Worm (Caenorhabditis elegans): ENCODE measurements around the gene T19H12.12.

Gene T19H12.12

DNA sequence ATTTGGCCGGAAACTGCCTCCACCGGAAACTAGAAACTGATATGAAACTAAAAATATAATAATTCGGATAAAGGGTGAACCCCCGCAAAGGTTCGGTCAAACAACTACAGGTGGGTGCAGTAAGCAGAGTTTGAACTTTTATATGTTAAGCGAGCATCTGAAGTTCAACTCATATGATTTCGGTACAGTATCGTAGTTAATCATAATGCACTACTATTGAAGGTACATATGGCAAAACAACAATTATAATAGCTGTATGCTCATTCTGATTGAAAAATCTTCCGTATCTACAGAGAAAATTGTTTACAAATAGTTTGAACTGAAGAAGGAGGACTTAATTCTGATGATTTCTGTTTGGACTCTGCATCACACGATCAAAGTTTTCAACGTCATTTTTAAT, 48.7 kb downstream of the T19H12.12 start:
- no peak for TF ChIP-seq lsy-2 (tag; optimal IDR thresholded peaks at IDR 0.05)
- no peak for TF ChIP-seq ceh-82 (tag; optimal IDR thresholded peaks at IDR 0.05)
- TF ChIP-seq nhr-237 (tag; optimal IDR thresholded peaks at IDR 0.05), result no peak
- no peak for TF ChIP-seq R02D3.7 (tag; optimal IDR thresholded peaks at IDR 0.05)
- TF ChIP-seq snpc-4 (tag; optimal IDR thresholded peaks at IDR 0.05), result no peak
- TF ChIP-seq sma-3 (GFP tag; optimal IDR thresholded peaks at IDR 0.05), result no peak
- TF ChIP-seq sem-4 (tag; optimal IDR thresholded peaks at IDR 0.05), result no peak
- no peak for TF ChIP-seq aly-2 (tag; optimal IDR thresholded peaks at IDR 0.05)
- no peak for TF ChIP-seq nhr-129 (tag; optimal IDR thresholded peaks at IDR 0.05)
- no peak for TF ChIP-seq unc-62 (GFP tag; optimal IDR thresholded peaks at IDR 0.05)
- TF ChIP-seq crh-2 (tag; optimal IDR thresholded peaks at IDR 0.05), result no peak

DNA sequence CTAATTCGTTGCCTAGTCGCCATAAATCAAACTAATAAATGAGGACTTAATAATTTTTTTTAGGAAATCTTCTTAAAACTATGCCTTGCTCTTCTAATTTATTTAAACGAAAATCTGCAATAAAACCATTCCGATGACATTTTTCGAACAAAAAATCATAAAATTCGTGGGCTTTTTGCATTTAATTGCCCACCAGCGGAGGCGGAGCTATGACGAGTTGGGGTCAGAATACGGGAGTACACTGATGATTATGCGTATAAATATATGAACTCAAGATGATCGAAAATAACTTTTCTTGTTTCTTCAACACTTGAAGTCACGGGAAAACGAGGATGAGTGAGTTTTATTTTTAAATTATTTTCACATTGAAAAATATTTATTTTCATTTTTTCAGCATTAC, 49.8 kb downstream of the T19H12.12 start, which contains the start of gene catp-2:
TSS of gene catp-2 (plus strand) at position 301 of the 400 bp plus-strand sequence.
- TF ChIP-seq gmeb-1 (tag; optimal IDR thresholded peaks at IDR 0.05) (no peak), egl-27 (tag; optimal IDR thresholded peaks at IDR 0.05) (no peak), ama-1 (optimal IDR thresholded peaks at IDR 0.05) (no peak), nhr-25 (tag; optimal IDR thresholded peaks at IDR 0.05) (no peak), sma-3 (GFP tag; optimal IDR thresholded peaks at IDR 0.05) (no peak), mdl-1 (tag; optimal IDR thresholded peaks at IDR 0.05) (no peak), lin-13 (GFP tag; optimal IDR thresholded peaks at IDR 0.05) (no peak), dmd-4 (tag; optimal IDR thresholded peaks at IDR 0.05) (no peak), aly-2 (tag; optimal IDR thresholded peaks at IDR 0.05) (no peak), ztf-4 (tag; optimal IDR thresholded peaks at IDR 0.05) (no peak), elt-1 (tag; optimal IDR thresholded peaks at IDR 0.05) (no peak), lin-11 (tag; optimal IDR thresholded peaks at IDR 0.05) (no peak), Y55F3AM.14 (GFP tag; optimal IDR thresholded peaks at IDR 0.05) (no peak), ceh-16 (tag; optimal IDR thresholded peaks at IDR 0.05) (no peak), ztf-11 (tag; optimal IDR thresholded peaks at IDR 0.05) (no peak), sem-4 (tag; optimal IDR thresholded peaks at IDR 0.05) (no peak), unc-55 (GFP tag; optimal IDR thresholded peaks at IDR 0.05) (no peak), unc-62 (GFP tag; optimal IDR thresholded peaks at IDR 0.05) (no peak), snpc-4 (tag; optimal IDR thresholded peaks at IDR 0.05) (no peak)
